Fruit fly (Drosophila melanogaster): ENCODE results near the gene CG5078.
A peak's percentile ranks its signal among the peaks of the same experiment; 100 is the strongest.

Gene CG5078

dm6 chr3L:20473021-20473799 lies 32.6 kb upstream of the CG5078 start, which contains the start of the genes CG32428 and CG5969 (continued):
- TF ChIP-seq trem (tag; optimal IDR thresholded peaks at IDR 0.05) (peak; percentile 75), CG32767 (GFP tag; IDR thresholded peaks at IDR 0.05) (no peak), dpn (GFP tag; optimal IDR thresholded peaks at IDR 0.05) (peak; percentile 47 to 59), Elba2 (GFP tag; optimal IDR thresholded peaks at IDR 0.05) (peak; percentile 87), lola (GFP tag; optimal IDR thresholded peaks at IDR 0.05) (no peak), sens-2 (GFP tag; IDR thresholded peaks at IDR 0.05) (0 out of 2 replicates have a peak, but pooled peaks have one; percentile 14), Dek (tag; optimal IDR thresholded peaks at IDR 0.05) (peak; percentile 76), ewg (GFP tag; optimal IDR thresholded peaks at IDR 0.05) (peak; percentile 36), usp (GFP tag; optimal IDR thresholded peaks at IDR 0.05) (no peak), CG8089 (GFP tag; optimal IDR thresholded peaks at IDR 0.05) (no peak), Hey (tag; optimal IDR thresholded peaks at IDR 0.05) (no peak), en (GFP tag; optimal IDR thresholded peaks at IDR 0.05) (no peak), CG6272 (GFP tag; IDR thresholded peaks at IDR 0.05) (0 out of 2 replicates have a peak, but pooled peaks have one; percentile 24), Sox102F (GFP tag; optimal IDR thresholded peaks at IDR 0.05) (peak; percentile 51), CTCF (GFP tag; optimal IDR thresholded peaks at IDR 0.05) (no peak), CG34422 (GFP tag; IDR thresholded peaks at IDR 0.05) (no peak), bowl (GFP tag; IDR thresholded peaks at IDR 0.05) (no peak), CG17359 (tag; optimal IDR thresholded peaks at IDR 0.05) (peak; percentile 43), CG17912 (GFP tag; optimal IDR thresholded peaks at IDR 0.05) (no peak), Atf-2 (GFP tag; optimal IDR thresholded peaks at IDR 0.05) (no peak), Drgx (GFP tag; IDR thresholded peaks at IDR 0.05) (peak; percentile 84), ken (GFP tag; IDR thresholded peaks at IDR 0.05) (no peak), CG17328 (GFP tag; IDR thresholded peaks at IDR 0.05) (peak; percentile 54), ssp (GFP tag; IDR thresholded peaks at IDR 0.05) (no peak; the same call in 1 of the 2 replicates), MTF-1 (GFP tag; optimal IDR thresholded peaks at IDR 0.05; ENCODE audit: borderline replicate concordance) (no peak), CG7556 (GFP tag; optimal IDR thresholded peaks at IDR 0.05) (peak; percentile 45), CG12104 (GFP tag; optimal IDR thresholded peaks at IDR 0.05) (peak; percentile 55), lab (GFP tag; optimal IDR thresholded peaks at IDR 0.05) (peak; percentile 72), CG7271 (tag; optimal IDR thresholded peaks at IDR 0.05) (peak; percentile 12), hth (optimal IDR thresholded peaks at IDR 0.05) (no peak), CG11696 (GFP tag; IDR thresholded peaks at IDR 0.05) (peak; percentile 92), gce (GFP tag; IDR thresholded peaks at IDR 0.05) (no peak), Dip3 (GFP tag; optimal IDR thresholded peaks at IDR 0.05) (peak; percentile 9), CG10565 (GFP tag; optimal IDR thresholded peaks at IDR 0.05) (no peak), CG18476 (GFP tag; optimal IDR thresholded peaks at IDR 0.05) (no peak), zfh2 (GFP tag; optimal IDR thresholded peaks at IDR 0.05) (peak; percentile 16), CG17385 (GFP tag; optimal IDR thresholded peaks at IDR 0.05) (peak; percentile 49), Bdp1 (GFP tag; optimal IDR thresholded peaks at IDR 0.05) (no peak), Scr (GFP tag; IDR thresholded peaks at IDR 0.05; ENCODE audit: partially characterized antibody) (no peak), nerfin-1 (tag; optimal IDR thresholded peaks at IDR 0.05) (peak; percentile 20), CG15601 (tag; optimal IDR thresholded peaks at IDR 0.05) (peak; percentile 28), CG13624 (GFP tag; optimal IDR thresholded peaks at IDR 0.05) (peak; percentile 31), CG33557 (GFP tag; optimal IDR thresholded peaks at IDR 0.05) (no peak), CG9215 (GFP tag; IDR thresholded peaks at IDR 0.05) (no peak; the same call in 1 of the 2 replicates), CG13287 (GFP tag; IDR thresholded peaks at IDR 0.05; ENCODE audit: partially characterized antibody) (no peak; the same call in 1 of the 2 replicates), br (optimal IDR thresholded peaks at IDR 0.05) (no peak), vnd (GFP tag; IDR thresholded peaks at IDR 0.05; ENCODE audit: partially characterized antibody) (no peak), CG10274 (GFP tag; optimal IDR thresholded peaks at IDR 0.05) (no peak), CG15073 (GFP tag; optimal IDR thresholded peaks at IDR 0.05) (no peak), dm (GFP tag; optimal IDR thresholded peaks at IDR 0.05) (peak; percentile 35)
